Worm (Caenorhabditis elegans) whole organism, mixed stage, embryonic: ENCODE data around the gene gcna-1.

ENCODE experiments used
- M03D4.4 ChIP-seq: sonication (generic microtip); optimal IDR thresholded peaks from 2 replicates; lab custom pipeline; 2017; ENCODE audit warnings: mild to moderate bottlenecking, missing genetic modification characterization, missing compliant biosample characterization
- ceh-39 ChIP-seq: fragments of 150-350 bp; optimal IDR thresholded peaks from 2 replicates; lab custom pipeline; 2014; ENCODE audit warnings: missing biosample characterization, missing genetic modification characterization
- ceh-83 ChIP-seq: fragments of 200-800 bp; sonication (Bioruptor generic); optimal IDR thresholded peaks from 2 replicates; lab custom pipeline; 2018; ENCODE audit warnings: mild to moderate bottlenecking, missing genetic modification characterization, missing compliant biosample characterization
- cnd-1 ChIP-seq: fragments of 200-800 bp; sonication (Bioruptor generic); optimal IDR thresholded peaks from 2 replicates; lab custom pipeline; 2018; ENCODE audit warnings: mild to moderate bottlenecking, missing genetic modification characterization, missing compliant biosample characterization
- drap-1 ChIP-seq: fragments of 200-800 bp; sonication (Bioruptor generic); optimal IDR thresholded peaks from 3 replicates; lab custom pipeline; 2018; ENCODE audit warnings: mild to moderate bottlenecking, missing genetic modification characterization, missing compliant biosample characterization
- elt-1 ChIP-seq: sonication (generic microtip); optimal IDR thresholded peaks from 2 replicates; lab custom pipeline; 2017; ENCODE audit warnings: missing genetic modification characterization, mild to moderate bottlenecking, missing compliant biosample characterization, antibody characterized with exemption, moderate library complexity, borderline replicate concordance; ENCODE audit not compliant: insufficient read depth
- elt-3 ChIP-seq: fragments of 150-350 bp; optimal IDR thresholded peaks from 2 replicates; lab custom pipeline; 2014; ENCODE audit warnings: missing biosample characterization, missing genetic modification characterization
- ham-2 ChIP-seq: fragments of 200-800 bp; sonication (Bioruptor generic); optimal IDR thresholded peaks from 2 replicates; lab custom pipeline; 2018; ENCODE audit warnings: mild to moderate bottlenecking, missing genetic modification characterization, missing compliant biosample characterization
- hlh-1 ChIP-seq: fragments of 150-350 bp; optimal IDR thresholded peaks from 2 replicates; lab custom pipeline; 2014; ENCODE audit warnings: missing biosample characterization, missing genetic modification reagents, missing genetic modification characterization
- lin-13 ChIP-seq: fragments of 150-350 bp; optimal IDR thresholded peaks from 2 replicates; lab custom pipeline; 2014; ENCODE audit warnings: missing biosample characterization, missing genetic modification characterization
- lin-32 ChIP-seq: fragments of 200-800 bp; sonication (Bioruptor generic); optimal IDR thresholded peaks from 2 replicates; lab custom pipeline; 2018; ENCODE audit warnings: mild to moderate bottlenecking, missing genetic modification characterization, missing compliant biosample characterization
- lsy-2 ChIP-seq: fragments of 150-350 bp; optimal IDR thresholded peaks from 2 replicates; lab custom pipeline; 2014; ENCODE audit warnings: missing biosample characterization, missing genetic modification characterization
- mab-5 ChIP-seq: fragments of 150-350 bp; optimal IDR thresholded peaks from 2 replicates; lab custom pipeline; 2014; ENCODE audit warnings: missing biosample characterization, missing genetic modification characterization
- mep-1 ChIP-seq: fragments of 150-350 bp; optimal IDR thresholded peaks from 2 replicates; lab custom pipeline; 2017; ENCODE audit warnings: missing biosample characterization, missing genetic modification reagents, missing genetic modification characterization, inconsistent platforms
- mls-2 ChIP-seq: sonication (generic microtip); optimal IDR thresholded peaks from 2 replicates; lab custom pipeline; 2016; ENCODE audit warnings: mild to moderate bottlenecking, missing genetic modification characterization, moderate library complexity, missing compliant biosample characterization
- nhr-2 ChIP-seq: fragments of 150-350 bp; optimal IDR thresholded peaks from 2 replicates; lab custom pipeline; 2014; ENCODE audit warnings: missing biosample characterization, missing genetic modification characterization
- nhr-237 ChIP-seq: fragments of 150-350 bp; optimal IDR thresholded peaks from 2 replicates; lab custom pipeline; 2014; ENCODE audit warnings: missing biosample characterization, missing genetic modification characterization
- nhr-28 ChIP-seq: fragments of 150-350 bp; optimal IDR thresholded peaks from 2 replicates; lab custom pipeline; 2014; ENCODE audit warnings: missing biosample characterization, missing genetic modification characterization
- pha-4 ChIP-seq: fragments of 150-350 bp; optimal IDR thresholded peaks from 2 replicates; lab custom pipeline; 2018; ENCODE audit warnings: missing biosample characterization, missing genetic modification reagents, missing genetic modification characterization
- sem-2 ChIP-seq: fragments of 200-800 bp; sonication (Bioruptor generic); optimal IDR thresholded peaks from 2 replicates; lab custom pipeline; 2018; ENCODE audit warnings: mild to moderate bottlenecking, missing genetic modification characterization, missing compliant biosample characterization
- snpc-4 ChIP-seq: fragments of 150-350 bp; optimal IDR thresholded peaks from 2 replicates; lab custom pipeline; 2014; ENCODE audit warnings: missing biosample characterization, missing genetic modification characterization
- sptf-1 ChIP-seq: sonication (generic microtip); optimal IDR thresholded peaks from 2 replicates; lab custom pipeline; 2017; ENCODE audit warnings: mild to moderate bottlenecking, missing genetic modification characterization, moderate library complexity, missing compliant biosample characterization
- tbx-8 ChIP-seq: fragments of 200-800 bp; sonication (Bioruptor generic); optimal IDR thresholded peaks from 2 replicates; lab custom pipeline; 2018; ENCODE audit warnings: mild to moderate bottlenecking, missing genetic modification characterization, moderate library complexity, missing compliant biosample characterization
- unc-120 ChIP-seq: sonication (generic microtip); optimal IDR thresholded peaks from 2 replicates; lab custom pipeline; 2017; ENCODE audit warnings: missing genetic modification characterization, missing compliant biosample characterization; ENCODE audit not compliant: poor library complexity, severe bottlenecking
- unc-39 ChIP-seq: fragments of 150-350 bp; optimal IDR thresholded peaks from 2 replicates; lab custom pipeline; 2014; ENCODE audit warnings: missing biosample characterization, missing genetic modification characterization
- unc-62 ChIP-seq: fragments of 150-350 bp; optimal IDR thresholded peaks from 2 replicates; lab custom pipeline; 2014; ENCODE audit warnings: missing biosample characterization, missing genetic modification reagents, missing genetic modification characterization
- zip-8 ChIP-seq: fragments of 150-350 bp; optimal IDR thresholded peaks from 2 replicates; lab custom pipeline; 2014; ENCODE audit warnings: missing biosample characterization, missing genetic modification characterization
- ztf-11 ChIP-seq: fragments of 150-350 bp; optimal IDR thresholded peaks from 2 replicates; lab custom pipeline; 2014; ENCODE audit warnings: missing biosample characterization, missing genetic modification characterization

Gene gcna-1

ce11 chrIII:6008989-6009610 is at the start of gene gcna-1, which contains the start of gene eftu-2:
TSS of gene gcna-1 (minus strand) at chrIII:6009084.
TSS of gene eftu-2 (plus strand) at chrIII:6009560.
- TF ChIP-seq unc-39 (tag; lab: Kevin White, UChicago), result no peak
- TF ChIP-seq lsy-2 (tag; lab: Kevin White, UChicago), result peak; percentile 92
- TF ChIP-seq M03D4.4 (tag; lab: Kevin White, UChicago), result no peak
- TF ChIP-seq, all 35 proteins: peak for 1

- TF ChIP-seq lin-32 (no peak), nhr-28 (tag; lab: Kevin White, UChicago) (no peak), ceh-83 (GFP tag; lab: Kevin White, UChicago) (no peak), hlh-1 (tag; lab: Kevin White, UChicago) (no peak), sptf-1 (tag; lab: Kevin White, UChicago) (no peak), nhr-237 (tag; lab: Kevin White, UChicago) (no peak), mab-5 (no peak), ham-2 (GFP tag; lab: Kevin White, UChicago) (no peak), unc-120 (no peak), pha-4 (tag; lab: Kevin White, UChicago) (no peak), unc-62 (no peak), snpc-4 (no peak), lin-13 (tag; lab: Kevin White, UChicago) (no peak), mep-1 (tag; lab: Kevin White, UChicago) (no peak), ztf-11 (tag; lab: Kevin White, UChicago) (no peak), tbx-8 (GFP tag; lab: Kevin White, UChicago) (no peak), zip-8 (tag; lab: Kevin White, UChicago) (no peak)
Observed at ce11 chrIII:6056770-6057169, 47.9 kb upstream of the gcna-1 start, which contains the start of gene clc-10. TSS of gene clc-10 (plus strand) at chrIII:6057070.

ce11 chrIII:6056179-6056578 is 47.3 kb upstream of the gcna-1 start:
- TF ChIP-seq nhr-237 (tag; lab: Kevin White, UChicago) (no peak), cnd-1 (tag; lab: Kevin White, UChicago) (no peak), elt-1 (tag; lab: Kevin White, UChicago) (no peak), M03D4.4 (tag; lab: Kevin White, UChicago) (no peak), sem-2 (GFP tag; lab: Kevin White, UChicago) (no peak), elt-3 (tag; lab: Kevin White, UChicago) (no peak)

- no peak for TF ChIP-seq unc-120
- TF ChIP-seq mep-1 (tag; lab: Kevin White, UChicago), result no peak
- TF ChIP-seq cnd-1 (tag; lab: Kevin White, UChicago), result no peak
- no peak for TF ChIP-seq sem-2 (GFP tag; lab: Kevin White, UChicago)
- TF ChIP-seq ceh-39 (tag; lab: Kevin White, UChicago), result no peak
Observed at ce11 chrIII:6055706-6056105, 46.8 kb upstream of the gcna-1 start, which contains the start of gene F40H6.5. TSS of gene F40H6.5 (minus strand) at chrIII:6055806.

ce11 chrIII:6046881-6047280 is 38.0 kb upstream of the gcna-1 start, which contains the start of gene tbx-11:
TSS of gene tbx-11 (minus strand) at chrIII:6046981.
- TF ChIP-seq ceh-39 (tag; lab: Kevin White, UChicago) (no peak), nhr-2 (tag; lab: Kevin White, UChicago) (peak; percentile 29), mls-2 (tag; lab: Kevin White, UChicago) (no peak), ztf-11 (tag; lab: Kevin White, UChicago) (no peak), lsy-2 (tag; lab: Kevin White, UChicago) (no peak)

ce11 chrIII:6039370-6039769 is 30.5 kb upstream of the gcna-1 start, which contains the start of gene ift-139:
TSS of gene ift-139 (minus strand) at chrIII:6039470.
- no peak for TF ChIP-seq mab-5
- no peak for TF ChIP-seq drap-1 (GFP tag; lab: Kevin White, UChicago)
- TF ChIP-seq nhr-237 (tag; lab: Kevin White, UChicago), result no peak
- no peak for TF ChIP-seq lin-13 (tag; lab: Kevin White, UChicago)
- TF ChIP-seq unc-39 (tag; lab: Kevin White, UChicago), result no peak
- TF ChIP-seq, all 35 proteins: peak for 0
